Fruit fly (Drosophila melanogaster) whole organism: Measurements from ENCODE around the gene prage.

Experiments
- CG8478 ChIP-seq: fragments of >200 bp; optimal IDR thresholded peaks from 2 replicates; lab custom pipeline; 2018; ENCODE audit warnings: inconsistent platforms
- Dll ChIP-seq: fragments of >200 bp; optimal IDR thresholded peaks from 2 replicates; lab custom pipeline; 2017
- EcR ChIP-seq, 2 experiments: fragments of >200 bp; optimal IDR thresholded peaks; 2 replicates each; lab custom pipeline; 2017; ENCODE audit warnings: missing biosample characterization in 2 of 2, missing genetic modification characterization in 2 of 2, missing genetic modification reagents in 2 of 2
- pan ChIP-seq: fragments of >200 bp; optimal IDR thresholded peaks from 2 replicates; lab custom pipeline; 2017
- psq ChIP-seq: fragments of >200 bp; optimal IDR thresholded peaks from 2 replicates; lab custom pipeline; 2017
- usp ChIP-seq: fragments of >200 bp; optimal IDR thresholded peaks from 2 replicates; lab custom pipeline; 2017; ENCODE audit warnings: missing biosample characterization, missing genetic modification characterization, mixed read lengths

Gene prage

dm6 chrX:1847735-1848134, 74.2 kb downstream of the prage start:
- no peak for TF ChIP-seq EcR (GFP tag; optimal IDR thresholded peaks at IDR 0.05; lab: Kevin White, UChicago)
- no peak for TF ChIP-seq usp (GFP tag; lab: Kevin White, UChicago)
- TF ChIP-seq Dll, result no peak
- no peak for TF ChIP-seq CG8478 (lab: Kevin White, UChicago)
- no peak for TF ChIP-seq psq (lab: Kevin White, UChicago)

dm6 chrX:1848624-1849198, 75.2 kb downstream of the prage start:
- no peak for TF ChIP-seq Dll
- no peak for TF ChIP-seq psq (lab: Kevin White, UChicago)
- no peak for TF ChIP-seq usp (GFP tag; lab: Kevin White, UChicago)
- TF ChIP-seq EcR (GFP tag; optimal IDR thresholded peaks at IDR 0.05; lab: Kevin White, UChicago), result no peak
- no peak for TF ChIP-seq CG8478 (lab: Kevin White, UChicago)
- TF ChIP-seq pan, result no peak

dm6 chrX:1849914-1850313, 76.4 kb downstream of the prage start:
- TF ChIP-seq psq (lab: Kevin White, UChicago) (no peak), CG8478 (lab: Kevin White, UChicago) (no peak), Dll (no peak)

dm6 chrX:1854070-1854469, 80.6 kb downstream of the prage start:
- no peak for TF ChIP-seq Dll
- no peak for TF ChIP-seq pan
- TF ChIP-seq usp (GFP tag; lab: Kevin White, UChicago), result no peak
- no peak for TF ChIP-seq CG8478 (lab: Kevin White, UChicago)
- no peak for TF ChIP-seq EcR (GFP tag; optimal IDR thresholded peaks at IDR 0.05; lab: Kevin White, UChicago)
- no peak for TF ChIP-seq psq (lab: Kevin White, UChicago)

dm6 chrX:1854873-1855272, 81.4 kb downstream of the prage start:
- TF ChIP-seq EcR (GFP tag; optimal IDR thresholded peaks at IDR 0.05; lab: Kevin White, UChicago) (no peak), usp (GFP tag; lab: Kevin White, UChicago) (no peak), Dll (no peak)

- TF ChIP-seq Dll, result no peak
- TF ChIP-seq pan, result no peak
- no peak for TF ChIP-seq usp (GFP tag; lab: Kevin White, UChicago)
- no peak for TF ChIP-seq EcR (GFP tag; optimal IDR thresholded peaks at IDR 0.05; lab: Kevin White, UChicago)
- no peak for TF ChIP-seq CG8478 (lab: Kevin White, UChicago)
- TF ChIP-seq psq (lab: Kevin White, UChicago), result no peak
These were observed 83.1 kb downstream of the prage start for dm6 chrX:1856605-1857004.

- TF ChIP-seq Dll, result no peak
- TF ChIP-seq EcR (GFP tag; optimal IDR thresholded peaks at IDR 0.05; lab: Kevin White, UChicago), result no peak
- no peak for TF ChIP-seq pan
- TF ChIP-seq psq (lab: Kevin White, UChicago), result no peak
- TF ChIP-seq usp (GFP tag; lab: Kevin White, UChicago), result no peak
- TF ChIP-seq CG8478 (lab: Kevin White, UChicago), result no peak
These were observed 85.3 kb downstream of the prage start, which contains the start of gene Lamtor5 for dm6 chrX:1858867-1859266. TSS of gene Lamtor5 (minus strand) at chrX:1858971.

- TF ChIP-seq pan, result peak; percentile 70
- no peak for TF ChIP-seq usp (GFP tag; lab: Kevin White, UChicago)
These were observed 88.2 kb downstream of the prage start, which contains the start of gene deltaCOP for dm6 chrX:1861620-1862184. TSS of gene deltaCOP (minus strand) at chrX:1861790.

dm6 chrX:1865673-1866072, 92.2 kb downstream of the prage start, which contains the start of the genes Gcna and MED18:
TSS of gene Gcna (minus strand) at chrX:1865835.
TSS of gene MED18 (plus strand) at chrX:1865909.
- no peak for TF ChIP-seq usp (GFP tag; lab: Kevin White, UChicago)
- no peak for TF ChIP-seq pan
- TF ChIP-seq CG8478 (lab: Kevin White, UChicago), result no peak
- TF ChIP-seq Dll, result no peak
- no peak for TF ChIP-seq EcR (GFP tag; optimal IDR thresholded peaks at IDR 0.05; lab: Kevin White, UChicago)
- no peak for TF ChIP-seq psq (lab: Kevin White, UChicago)

- no peak for TF ChIP-seq usp (GFP tag; lab: Kevin White, UChicago)
- TF ChIP-seq Dll, result no peak
- no peak for TF ChIP-seq pan
- no peak for TF ChIP-seq EcR (GFP tag; optimal IDR thresholded peaks at IDR 0.05; lab: Kevin White, UChicago)
- no peak for TF ChIP-seq psq (lab: Kevin White, UChicago)
- no peak for TF ChIP-seq CG8478 (lab: Kevin White, UChicago)
These were observed 95.1 kb downstream of the prage start, which contains the start of the genes CG14803 and Pex5 for dm6 chrX:1868586-1869111. TSS of gene CG14803 (plus strand) at chrX:1868870. TSS of gene Pex5 (minus strand) at chrX:1869061.

dm6 chrX:1873515-1874126, 100.1 kb downstream of the prage start, which contains the start of the genes Pgam5 and Vps26:
TSS of gene Pgam5 (minus strand) at chrX:1873565.
TSS of gene Vps26 (plus strand) at chrX:1873853.
- TF ChIP-seq pan, result no peak
- TF ChIP-seq CG8478 (lab: Kevin White, UChicago), result no peak

dm6 chrX:1877107-1877736, 103.7 kb downstream of the prage start, which contains the start of the genes CG14817 and CG14805:
TSS of gene CG14817 (minus strand) at chrX:1877270.
TSS of gene CG14805 (plus strand) at chrX:1877317.
- no peak for TF ChIP-seq pan
- no peak for TF ChIP-seq usp (GFP tag; lab: Kevin White, UChicago)
- no peak for TF ChIP-seq psq (lab: Kevin White, UChicago)
- TF ChIP-seq CG8478 (lab: Kevin White, UChicago), result no peak
